Fruit fly (Drosophila melanogaster) whole organism, prepupa: Measurements from ENCODE around the gene CG32264.

Experiments used
- CG10669 ChIP-seq: fragments of 200-800 bp; sonication (Bioruptor generic); optimal IDR thresholded peaks from 3 replicates; lab custom pipeline; 2018; ENCODE audit warnings: missing biosample characterization, mild to moderate bottlenecking, missing genetic modification characterization, moderate library complexity
- CG11902 ChIP-seq: fragments of 200-800 bp; sonication (Bioruptor generic); optimal IDR thresholded peaks from 3 replicates; lab custom pipeline; 2016; ENCODE audit warnings: missing biosample characterization, missing genetic modification characterization
- CG1621 ChIP-seq: fragments of 200-800 bp; sonication (Bioruptor generic); optimal IDR thresholded peaks from 3 replicates; lab custom pipeline; 2018; ENCODE audit warnings: missing biosample characterization, mild to moderate bottlenecking, missing genetic modification characterization
- CG3032 ChIP-seq: fragments of 200-800 bp; optimal IDR thresholded peaks from 2 replicates; lab custom pipeline; 2019; ENCODE audit warnings: missing biosample characterization, mild to moderate bottlenecking, missing genetic modification characterization, moderate library complexity
- CG31627 ChIP-seq: fragments of 200-800 bp; sonication (Bioruptor generic); optimal IDR thresholded peaks from 3 replicates; lab custom pipeline; 2016; ENCODE audit warnings: missing biosample characterization, missing genetic modification characterization
- CG32006 ChIP-seq: fragments of 200-800 bp; sonication (Bioruptor generic); optimal IDR thresholded peaks from 3 replicates; lab custom pipeline; 2017; ENCODE audit warnings: missing biosample characterization, mild to moderate bottlenecking, missing genetic modification characterization
- CG34406 ChIP-seq: fragments of 200-800 bp; sonication (Bioruptor generic); optimal IDR thresholded peaks from 3 replicates; lab custom pipeline; 2016; ENCODE audit warnings: missing biosample characterization, missing genetic modification characterization
- CG4318 ChIP-seq: fragments of 200-800 bp; sonication (Bioruptor generic); optimal IDR thresholded peaks from 3 replicates; lab custom pipeline; 2017; ENCODE audit warnings: missing biosample characterization, mild to moderate bottlenecking, missing genetic modification characterization
- CG6792 ChIP-seq: fragments of 200-800 bp; sonication (Bioruptor generic); optimal IDR thresholded peaks from 3 replicates; lab custom pipeline; 2016; ENCODE audit warnings: missing biosample characterization, missing genetic modification characterization
- CG6854 ChIP-seq: fragments of 200-800 bp; sonication (Bioruptor generic); optimal IDR thresholded peaks from 2 replicates; lab custom pipeline; 2017; ENCODE audit warnings: missing biosample characterization, mild to moderate bottlenecking, missing genetic modification characterization
- CG7368 ChIP-seq: fragments of 200-800 bp; sonication (Bioruptor generic); optimal IDR thresholded peaks from 3 replicates; lab custom pipeline; 2016; ENCODE audit warnings: missing biosample characterization, missing genetic modification characterization
- CG8119 ChIP-seq: fragments of 200-800 bp; sonication (Bioruptor generic); IDR thresholded peaks from 3 replicates; pipeline ENCODE4 v1.3.6; 2022; ENCODE audit warnings: missing biosample characterization, missing genetic modification characterization
- CG8632 ChIP-seq: fragments of 200-800 bp; sonication (Bioruptor generic); optimal IDR thresholded peaks from 3 replicates; lab custom pipeline; 2016; ENCODE audit warnings: missing biosample characterization, missing genetic modification characterization
- Eip75B ChIP-seq: fragments of 200-800 bp; sonication (Bioruptor generic); optimal IDR thresholded peaks from 3 replicates; lab custom pipeline; 2016; ENCODE audit warnings: missing biosample characterization, missing genetic modification characterization
- Eip78C ChIP-seq: fragments of 200-800 bp; sonication (Bioruptor generic); peaks from one replicate; lab custom pipeline; 2016; ENCODE audit warnings: missing biosample characterization, missing genetic modification characterization
- Eip93F ChIP-seq: fragments of 200-800 bp; sonication (Bioruptor generic); optimal IDR thresholded peaks from 2 replicates; lab custom pipeline; 2016; ENCODE audit warnings: missing biosample characterization, mild to moderate bottlenecking, missing genetic modification characterization
- Ets21C ChIP-seq: fragments of 200-800 bp; sonication (Bioruptor generic); optimal IDR thresholded peaks from 3 replicates; lab custom pipeline; 2016; ENCODE audit warnings: missing biosample characterization, missing genetic modification characterization
- Gug ChIP-seq: fragments of 200-800 bp; sonication (Bioruptor generic); IDR thresholded peaks from 2 replicates; pipeline ENCODE4 v1.3.6; 2022; ENCODE audit warnings: missing biosample characterization, missing genetic modification characterization
- Hr38 ChIP-seq: sonication (Bioruptor generic); optimal IDR thresholded peaks from 2 replicates; lab custom pipeline; 2016; ENCODE audit warnings: missing biosample characterization, missing genetic modification characterization
- Hr39 ChIP-seq: fragments of 200-800 bp; sonication (Bioruptor generic); optimal IDR thresholded peaks from 2 replicates; lab custom pipeline; 2016; ENCODE audit warnings: missing biosample characterization, missing genetic modification characterization
- Met ChIP-seq: fragments of 200-800 bp; sonication (Bioruptor generic); optimal IDR thresholded peaks from 3 replicates; lab custom pipeline; 2016; ENCODE audit warnings: missing biosample characterization, missing genetic modification characterization
- Smox ChIP-seq: fragments of 200-800 bp; sonication (Bioruptor generic); optimal IDR thresholded peaks from 3 replicates; lab custom pipeline; 2016; ENCODE audit warnings: missing biosample characterization, missing genetic modification characterization
- Sox102F ChIP-seq: fragments of 200-800 bp; sonication (Bioruptor generic); optimal IDR thresholded peaks from 2 replicates; lab custom pipeline; 2016; ENCODE audit warnings: missing biosample characterization, mild to moderate bottlenecking, missing genetic modification characterization
- Sox14 ChIP-seq: fragments of 200-800 bp; sonication (Bioruptor generic); optimal IDR thresholded peaks from 3 replicates; lab custom pipeline; 2016; ENCODE audit warnings: missing biosample characterization, missing genetic modification characterization
- Sox15 ChIP-seq: fragments of 200-800 bp; sonication (Bioruptor generic); optimal IDR thresholded peaks from 3 replicates; lab custom pipeline; 2016; ENCODE audit warnings: missing biosample characterization, missing genetic modification characterization
- achi ChIP-seq: fragments of 200-800 bp; sonication (Bioruptor generic); optimal IDR thresholded peaks from 3 replicates; lab custom pipeline; 2016; ENCODE audit warnings: missing biosample characterization, missing genetic modification characterization
- dsx ChIP-seq: fragments of 200-800 bp; optimal IDR thresholded peaks from 3 replicates; lab custom pipeline; 2019; ENCODE audit warnings: missing biosample characterization, mild to moderate bottlenecking, missing genetic modification characterization, moderate library complexity; ENCODE audit not compliant: poor library complexity, severe bottlenecking
- esn ChIP-seq: fragments of 200-800 bp; sonication (Bioruptor generic); optimal IDR thresholded peaks from 2 replicates; lab custom pipeline; 2016; ENCODE audit warnings: missing biosample characterization, mild to moderate bottlenecking, missing genetic modification characterization, moderate library complexity
- fd85E ChIP-seq: fragments of 200-800 bp; sonication (Bioruptor generic); optimal IDR thresholded peaks from 3 replicates; lab custom pipeline; 2016; ENCODE audit warnings: missing biosample characterization, missing genetic modification characterization
- fkh ChIP-seq: fragments of 200-800 bp; sonication (Bioruptor generic); optimal IDR thresholded peaks from 3 replicates; lab custom pipeline; 2017; ENCODE audit warnings: missing biosample characterization, mild to moderate bottlenecking, missing genetic modification characterization, moderate library complexity
- lz ChIP-seq: fragments of 200-800 bp; sonication (Bioruptor generic); optimal IDR thresholded peaks from 3 replicates; lab custom pipeline; 2016; ENCODE audit warnings: missing biosample characterization, missing genetic modification characterization
- net ChIP-seq: fragments of 200-800 bp; sonication (Bioruptor generic); optimal IDR thresholded peaks from 3 replicates; lab custom pipeline; 2016; ENCODE audit warnings: missing biosample characterization, missing genetic modification characterization
- pdm3 ChIP-seq: fragments of 200-800 bp; sonication (Bioruptor generic); optimal IDR thresholded peaks from 3 replicates; lab custom pipeline; 2016; ENCODE audit warnings: missing biosample characterization, missing genetic modification characterization
- spab ChIP-seq: fragments of 200-800 bp; sonication (Bioruptor generic); optimal IDR thresholded peaks from 2 replicates; lab custom pipeline; 2017; ENCODE audit warnings: missing biosample characterization, mild to moderate bottlenecking, missing genetic modification characterization, missing genetic modification reagents
- ss ChIP-seq, 2 experiments: fragments of 200-800 bp; sonication (Bioruptor generic); optimal IDR thresholded peaks; 2 replicates in 1 of 2; 3 replicates in 1 of 2; lab custom pipeline; 2017 to 2018; ENCODE audit warnings: mild to moderate bottlenecking in 2 of 2, missing biosample characterization in 2 of 2, missing genetic modification characterization in 2 of 2, moderate library complexity in 1 of 2
- svp ChIP-seq: fragments of 200-800 bp; sonication (Bioruptor generic); peaks from one replicate; lab custom pipeline; 2016; ENCODE audit warnings: missing biosample characterization, missing genetic modification characterization
- topi ChIP-seq: fragments of 200-800 bp; sonication (Bioruptor generic); optimal IDR thresholded peaks from 3 replicates; lab custom pipeline; 2016; ENCODE audit warnings: missing biosample characterization, missing genetic modification characterization
- vri ChIP-seq: fragments of 200-800 bp; sonication (Bioruptor generic); optimal IDR thresholded peaks from 3 replicates; lab custom pipeline; 2016; ENCODE audit warnings: missing biosample characterization, mild to moderate bottlenecking, missing genetic modification characterization

CG32264 gene

DNA sequence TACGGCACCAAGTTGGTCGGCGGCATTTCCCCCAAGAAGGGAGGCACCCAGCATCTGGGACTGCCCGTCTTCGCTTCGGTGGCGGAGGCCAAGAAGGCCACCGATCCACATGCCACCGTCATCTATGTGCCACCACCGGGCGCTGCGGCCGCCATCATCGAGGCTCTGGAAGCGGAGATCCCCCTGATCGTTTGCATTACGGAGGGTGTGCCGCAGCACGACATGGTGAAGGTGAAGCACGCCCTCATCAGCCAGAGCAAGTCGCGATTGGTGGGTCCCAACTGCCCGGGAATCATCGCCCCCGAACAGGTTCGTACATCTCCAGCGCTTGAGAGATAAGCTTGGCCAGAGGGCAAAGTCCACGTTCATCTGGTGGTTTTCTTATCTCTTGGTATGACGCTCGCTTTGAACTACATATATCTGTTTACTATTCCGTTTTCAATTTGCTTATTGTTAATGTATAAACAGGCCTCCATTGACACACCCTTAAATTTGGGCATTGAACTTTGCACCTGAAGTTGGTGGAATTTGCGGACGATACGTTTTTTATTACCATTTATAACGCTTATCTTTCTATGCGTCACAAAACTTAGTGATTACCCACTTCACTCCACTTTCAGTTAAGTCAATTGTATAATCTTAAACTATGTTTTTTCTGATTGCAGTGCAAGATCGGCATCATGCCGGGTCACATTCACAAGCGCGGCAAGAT is 10.7 kb upstream of the CG32264 start (continued):
- TF ChIP-seq CG3032 (tag; lab: Kevin White, UChicago) (peak; percentile 8), Ets21C (no peak), lz (GFP tag; lab: Kevin White, UChicago) (no peak), net (GFP tag; lab: Kevin White, UChicago) (peak; percentile 52), CG8119 (peak; percentile 42; the same call in 1 of the 3 replicates), CG32006 (no peak), spab (GFP tag; lab: Kevin White, UChicago) (peak; percentile 69), Sox15 (GFP tag; lab: Kevin White, UChicago) (no peak), Eip93F (GFP tag; lab: Kevin White, UChicago) (peak; percentile 37), Eip75B (GFP tag; lab: Kevin White, UChicago) (no peak), Met (no peak), Sox102F (GFP tag; lab: Kevin White, UChicago) (no peak), Eip78C (GFP tag; lab: Kevin White, UChicago) (peak; percentile 82), fkh (peak; percentile 59), CG4318 (GFP tag; lab: Kevin White, UChicago) (no peak), vri (GFP tag; lab: Kevin White, UChicago) (peak; percentile 55), achi (no peak), CG6792 (GFP tag; lab: Kevin White, UChicago) (no peak), Sox14 (GFP tag; lab: Kevin White, UChicago) (peak; percentile 13), Hr38 (GFP tag; lab: Kevin White, UChicago) (no peak), CG6854 (GFP tag; lab: Kevin White, UChicago) (peak; percentile 82), CG11902 (no peak), esn (GFP tag; lab: Kevin White, UChicago) (peak; percentile 14), ss (GFP tag; optimal IDR thresholded peaks at IDR 0.05; lab: Kevin White, UChicago) (peak; percentile 89), CG1621 (tag; lab: Kevin White, UChicago) (peak; percentile 38), dsx (peak; percentile 34), pdm3 (GFP tag; lab: Kevin White, UChicago) (no peak), Smox (no peak), Hr39 (GFP tag; lab: Kevin White, UChicago) (no peak), fd85E (GFP tag; lab: Kevin White, UChicago) (no peak), CG31627 (no peak), Gug (GFP tag; lab: Robert Waterston, UW) (no peak), CG8632 (GFP tag; lab: Kevin White, UChicago) (no peak), CG34406 (GFP tag; lab: Kevin White, UChicago) (no peak), CG7368 (GFP tag; lab: Kevin White, UChicago) (no peak), topi (GFP tag; lab: Kevin White, UChicago) (peak; percentile 22)

DNA sequence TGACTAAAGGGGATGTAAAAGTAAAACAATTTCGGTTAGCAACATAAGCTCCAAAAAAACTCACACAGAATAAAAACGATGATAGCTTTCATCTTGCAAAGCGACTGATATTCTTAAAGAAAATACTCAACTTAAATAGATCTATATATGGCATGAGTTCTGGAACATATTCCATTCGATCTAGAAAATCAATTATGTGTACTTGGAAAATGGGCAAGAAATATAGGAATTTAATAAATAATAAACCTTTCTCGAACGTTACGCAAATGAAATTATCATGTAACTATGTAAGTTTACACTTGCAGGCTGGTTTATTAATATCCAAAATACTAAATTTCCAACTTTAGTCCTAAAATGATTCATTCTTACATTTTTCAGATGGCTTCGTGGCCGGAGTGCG is 10.0 kb upstream of the CG32264 start, which contains the start of gene Acp63F:
Gene Acp63F, minus strand, starts transcription at position 101 of the 400 bp plus-strand sequence.
- TF ChIP-seq topi (GFP tag; lab: Kevin White, UChicago): no peak
- TF ChIP-seq svp (GFP tag; lab: Kevin White, UChicago): no peak
- TF ChIP-seq fkh: no peak
- no peak for TF ChIP-seq Eip75B (GFP tag; lab: Kevin White, UChicago)
- TF ChIP-seq CG34406 (GFP tag; lab: Kevin White, UChicago): no peak
- TF ChIP-seq Hr38 (GFP tag; lab: Kevin White, UChicago): no peak
- no peak for TF ChIP-seq CG10669
- no peak for TF ChIP-seq Eip93F (GFP tag; lab: Kevin White, UChicago)
- no peak for TF ChIP-seq CG8632 (GFP tag; lab: Kevin White, UChicago)
- TF ChIP-seq Sox102F (GFP tag; lab: Kevin White, UChicago): no peak
